Worm (Caenorhabditis elegans): ENCODE measurements around the gene C18A3.3.
A peak's percentile ranks its signal among the peaks of the same experiment; 100 is the strongest.

C18A3.3 gene

ce11 chrII:5748395-5748794 lies 32.3 kb downstream of the C18A3.3 start (continued):
- TF ChIP-seq tag-97 (GFP tag; IDR thresholded peaks at IDR 0.05), result no peak

- TF ChIP-seq ceh-62 (tag; optimal IDR thresholded peaks at IDR 0.05) (no peak), zag-1 (tag; optimal IDR thresholded peaks at IDR 0.05) (no peak), egl-27 (tag; optimal IDR thresholded peaks at IDR 0.05) (no peak), dmd-6 (GFP tag; IDR thresholded peaks at IDR 0.05) (peak; percentile 65), daf-16 (GFP tag; optimal IDR thresholded peaks at IDR 0.05) (no peak), daf-16 (tag; optimal IDR thresholded peaks at IDR 0.05) (peak; percentile 44), fkh-10 (GFP tag; optimal IDR thresholded peaks at IDR 0.05) (no peak), daf-12 (tag; optimal IDR thresholded peaks at IDR 0.05) (no peak), nhr-6 (tag; optimal IDR thresholded peaks at IDR 0.05) (peak; percentile 25), ceh-20 (GFP tag; IDR thresholded peaks at IDR 0.05) (no peak), F37D6.2 (tag; optimal IDR thresholded peaks at IDR 0.05) (no peak), daf-19 (GFP tag; conservative IDR thresholded peaks at IDR 0.05) (no peak), nhr-28 (tag; optimal IDR thresholded peaks at IDR 0.05) (peak; percentile 80), zfp-2 (tag; optimal IDR thresholded peaks at IDR 0.05) (no peak), nhr-77 (tag; optimal IDR thresholded peaks at IDR 0.05) (peak; percentile 23), tag-97 (GFP tag; IDR thresholded peaks at IDR 0.05) (no peak), lin-38 (GFP tag; IDR thresholded peaks at IDR 0.05) (no peak), set-16 (GFP tag; IDR thresholded peaks at IDR 0.05) (no peak), F49E8.2 (tag; optimal IDR thresholded peaks at IDR 0.05; ENCODE audit: borderline replicate concordance) (no peak), nhr-41 (GFP tag; IDR thresholded peaks at IDR 0.05) (0 out of 2 replicates have a peak, but pooled peaks have one; percentile 48), hif-1 (tag; optimal IDR thresholded peaks at IDR 0.05) (no peak), hlh-11 (tag; optimal IDR thresholded peaks at IDR 0.05) (peak; percentile 62), zfp-3 (GFP tag; conservative IDR thresholded peaks at IDR 0.05) (no peak), saeg-2 (GFP tag; IDR thresholded peaks at IDR 0.05) (no peak), dve-1 (tag; optimal IDR thresholded peaks at IDR 0.05; ENCODE audit: insufficient read depth) (peak; percentile 44), pha-4 (GFP tag; IDR thresholded peaks at IDR 0.05) (no peak), pha-4 (tag; optimal IDR thresholded peaks at IDR 0.05) (no peak), duxl-1 (tag; optimal IDR thresholded peaks at IDR 0.05; ENCODE audit: poor library complexity) (no peak), pqm-1 (tag; optimal IDR thresholded peaks at IDR 0.05) (peak; percentile 94), dmd-9 (GFP tag; IDR thresholded peaks at IDR 0.05) (no peak), ceh-82 (tag; optimal IDR thresholded peaks at IDR 0.05) (no peak)
Observed at ce11 chrII:5749733-5750238, 33.7 kb downstream of the C18A3.3 start, which contains the start of gene ifb-2. Gene ifb-2 (plus strand): TSS chrII:5750188.

- TF ChIP-seq ama-1 (optimal IDR thresholded peaks at IDR 0.05), result peak; percentile 8
- TF ChIP-seq madf-9 (GFP tag; conservative IDR thresholded peaks at IDR 0.05), result no peak
- TF ChIP-seq nhr-41 (GFP tag; IDR thresholded peaks at IDR 0.05), result no peak
- TF ChIP-seq lin-39 (tag; optimal IDR thresholded peaks at IDR 0.05), result no peak
- TF ChIP-seq mep-1 (tag; optimal IDR thresholded peaks at IDR 0.05), result no peak
- no peak; the same call in 1 of the 2 replicates for TF ChIP-seq php-3 (GFP tag; IDR thresholded peaks at IDR 0.05)
- TF ChIP-seq lin-1 (GFP tag; IDR thresholded peaks at IDR 0.05), result 0 out of 2 replicates have a peak, but pooled peaks have one; percentile 23
- peak; percentile 72 for TF ChIP-seq dmd-6 (GFP tag; IDR thresholded peaks at IDR 0.05)
- TF ChIP-seq attf-4 (tag; optimal IDR thresholded peaks at IDR 0.05), result no peak
- TF ChIP-seq ceh-62 (tag; optimal IDR thresholded peaks at IDR 0.05), result no peak
- TF ChIP-seq fkh-10 (GFP tag; optimal IDR thresholded peaks at IDR 0.05), result no peak
- no peak for TF ChIP-seq T26A8.4 (GFP tag; IDR thresholded peaks at IDR 0.05)
- TF ChIP-seq nhr-76 (tag; optimal IDR thresholded peaks at IDR 0.05), result no peak
- no peak for TF ChIP-seq Y75B8A.6 (GFP tag; IDR thresholded peaks at IDR 0.05)
- no peak for TF ChIP-seq daf-16 (GFP tag; optimal IDR thresholded peaks at IDR 0.05)
- TF ChIP-seq daf-16 (tag; optimal IDR thresholded peaks at IDR 0.05), result peak; percentile 79
- no peak for TF ChIP-seq lin-13 (GFP tag; optimal IDR thresholded peaks at IDR 0.05)
- no peak for TF ChIP-seq hif-1 (tag; optimal IDR thresholded peaks at IDR 0.05)
- TF ChIP-seq tra-1 (GFP tag; IDR thresholded peaks at IDR 0.05), result 0 out of 2 replicates have a peak, but pooled peaks have one; percentile 49
- no peak for TF ChIP-seq jun-1 (tag; optimal IDR thresholded peaks at IDR 0.05)
- TF ChIP-seq zfp-2 (tag; optimal IDR thresholded peaks at IDR 0.05), result no peak
- TF ChIP-seq nhr-77 (tag; optimal IDR thresholded peaks at IDR 0.05), result peak; percentile 69
- TF ChIP-seq nhr-28 (tag; optimal IDR thresholded peaks at IDR 0.05), result peak; percentile 85
- no peak for TF ChIP-seq nhr-48 (tag; optimal IDR thresholded peaks at IDR 0.05)
- no peak for TF ChIP-seq zip-11 (GFP tag; IDR thresholded peaks at IDR 0.05)
- no peak for TF ChIP-seq lin-38 (GFP tag; IDR thresholded peaks at IDR 0.05)
- no peak for TF ChIP-seq cey-2 (tag; optimal IDR thresholded peaks at IDR 0.05; ENCODE audit: borderline replicate concordance, insufficient read depth)
- no peak for TF ChIP-seq F10B5.3 (tag; optimal IDR thresholded peaks at IDR 0.05)
Observed at ce11 chrII:5751353-5751752, 35.2 kb downstream of the C18A3.3 start.
